Worm (Caenorhabditis elegans) whole organism, L4/young adult: ENCODE results near the gene fat-7.

ENCODE experiments used
- W03F9.2 ChIP-seq: fragments of 150-350 bp; optimal IDR thresholded peaks from 2 replicates; lab custom pipeline; 2014; ENCODE audit warnings: missing biosample characterization, missing genetic modification characterization
- him-1 ChIP-seq: sonication (generic microtip); optimal IDR thresholded peaks from 2 replicates; lab custom pipeline; 2016; ENCODE audit warnings: missing genotype, missing genetic modification reagents, missing genetic modification characterization, missing compliant biosample characterization

DNA sequence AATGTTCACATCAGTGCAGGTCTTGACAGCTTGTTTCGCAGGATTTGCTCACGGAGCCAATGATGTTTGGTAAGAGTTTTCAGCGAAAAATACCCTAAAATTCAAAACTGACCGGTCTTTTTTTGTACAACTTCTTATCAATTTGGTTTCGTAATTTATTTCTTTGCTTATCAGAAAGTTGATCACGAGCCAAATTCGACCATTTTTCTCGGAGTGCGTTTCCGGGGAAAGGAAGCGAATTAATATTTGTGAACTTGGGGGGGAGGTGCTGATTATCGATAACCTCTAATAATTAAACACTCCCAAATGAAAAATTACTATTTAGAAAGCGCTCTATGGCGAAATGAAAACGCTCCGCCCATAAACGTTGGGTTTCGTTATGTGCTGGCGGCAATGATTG, 33.7 kb upstream of the fat-7 start:
- TF ChIP-seq him-1 (tag; lab: Kevin White, UChicago): no peak
- TF ChIP-seq W03F9.2 (tag; lab: Kevin White, UChicago): no peak
